Fruit fly (Drosophila melanogaster) whole organism, embryonic: ENCODE measurements around the gene Patsas.
A peak's percentile ranks its signal among the peaks of the same experiment; 100 is the strongest.

Experiments
- Adf1 ChIP-seq: fragments of 200-800 bp; sonication (Bioruptor generic); IDR thresholded peaks from 2 replicates; pipeline ENCODE4 v1.3.6; 2022; ENCODE audit warnings: missing biosample characterization, missing genetic modification characterization
- B-H1 ChIP-seq: fragments of 200-800 bp; sonication (Bioruptor generic); IDR thresholded peaks from 3 replicates; pipeline ENCODE4 v1.3.6; 2022; ENCODE audit warnings: missing biosample characterization, missing genetic modification characterization
- C15 ChIP-seq: fragments of 200-800 bp; sonication (Bioruptor generic); IDR thresholded peaks from 3 replicates; pipeline ENCODE4 v1.3.6; 2022; ENCODE audit warnings: missing biosample characterization, missing genetic modification characterization
- CG10147 ChIP-seq: fragments of 200-800 bp; sonication (Bioruptor generic); optimal IDR thresholded peaks from 2 replicates; lab custom pipeline; 2019; ENCODE audit warnings: missing biosample characterization, mild to moderate bottlenecking, missing genetic modification characterization, moderate library complexity
- CG11247 ChIP-seq: fragments of 200-800 bp; sonication (Bioruptor generic); IDR thresholded peaks from 2 replicates; pipeline ENCODE4 v1.3.6; 2022; ENCODE audit warnings: missing biosample characterization, missing genetic modification characterization
- CG11504 ChIP-seq: fragments of 200-800 bp; sonication (Bioruptor generic); optimal IDR thresholded peaks from 3 replicates; lab custom pipeline; 2019; ENCODE audit warnings: missing biosample characterization, mild to moderate bottlenecking, missing genetic modification characterization, moderate library complexity
- CG12104 ChIP-seq: fragments of 200-800 bp; sonication (Bioruptor generic); optimal IDR thresholded peaks from 3 replicates; lab custom pipeline; 2016; ENCODE audit warnings: missing biosample characterization, missing genetic modification characterization
- CG14710 ChIP-seq: fragments of 200-800 bp; sonication (Bioruptor generic); optimal IDR thresholded peaks from 3 replicates; lab custom pipeline; 2019; ENCODE audit warnings: missing biosample characterization, mild to moderate bottlenecking, missing genetic modification characterization, moderate library complexity
- CG17361 ChIP-seq: fragments of 200-800 bp; sonication (Bioruptor generic); IDR thresholded peaks from 3 replicates; pipeline ENCODE4 v1.3.6; 2022; ENCODE audit warnings: missing biosample characterization, missing genetic modification characterization
- CG17829 ChIP-seq: fragments of 200-800 bp; optimal IDR thresholded peaks from 2 replicates; lab custom pipeline; 2019; ENCODE audit warnings: missing biosample characterization, mild to moderate bottlenecking, missing genetic modification characterization, moderate library complexity
- CG2129 ChIP-seq: fragments of 200-800 bp; sonication (Bioruptor generic); IDR thresholded peaks from 2 replicates; pipeline ENCODE4 v1.3.6; 2022; ENCODE audit warnings: missing biosample characterization, missing genetic modification characterization; ENCODE audit not compliant: partially characterized antibody
- CG2678 ChIP-seq: fragments of 200-800 bp; sonication (Bioruptor generic); optimal IDR thresholded peaks from 3 replicates; lab custom pipeline; 2019; ENCODE audit warnings: missing biosample characterization, mild to moderate bottlenecking, missing genetic modification characterization, moderate library complexity
- CG33557 ChIP-seq: fragments of 200-800 bp; sonication (Bioruptor generic); optimal IDR thresholded peaks from 2 replicates; lab custom pipeline; 2019; ENCODE audit warnings: missing biosample characterization, mild to moderate bottlenecking, missing genetic modification characterization, moderate library complexity
- CG4854 ChIP-seq: fragments of 200-800 bp; sonication (Bioruptor generic); optimal IDR thresholded peaks from 2 replicates; lab custom pipeline; 2016; ENCODE audit warnings: missing biosample characterization, missing genetic modification characterization, inconsistent platforms
- CG8089 ChIP-seq: fragments of 200-800 bp; sonication (Bioruptor generic); optimal IDR thresholded peaks from 3 replicates; lab custom pipeline; 2016; ENCODE audit warnings: missing biosample characterization, missing genetic modification characterization
- CkIIα-i1 ChIP-seq: fragments of 200-800 bp; sonication (Bioruptor generic); IDR thresholded peaks from 2 replicates; pipeline ENCODE4 v1.3.6; 2022; ENCODE audit warnings: missing biosample characterization, missing genetic modification characterization
- CrebB ChIP-seq: fragments of 200-800 bp; sonication (Bioruptor generic); optimal IDR thresholded peaks from 3 replicates; lab custom pipeline; 2018; ENCODE audit warnings: missing biosample characterization, mild to moderate bottlenecking, missing genetic modification characterization
- D19A ChIP-seq: fragments of 200-800 bp; optimal IDR thresholded peaks from 3 replicates; lab custom pipeline; 2019; ENCODE audit warnings: missing biosample characterization, mild to moderate bottlenecking, missing genetic modification characterization, moderate library complexity
- Dad ChIP-seq: fragments of 200-800 bp; sonication (Bioruptor generic); optimal IDR thresholded peaks from 3 replicates; lab custom pipeline; 2016; ENCODE audit warnings: missing biosample characterization, missing genetic modification characterization
- Ets65A ChIP-seq: fragments of 200-800 bp; sonication (Bioruptor generic); peaks from one replicate; lab custom pipeline; 2016; ENCODE audit warnings: missing biosample characterization, missing genetic modification characterization
- Hand ChIP-seq: fragments of 200-800 bp; sonication (Bioruptor generic); optimal IDR thresholded peaks from 2 replicates; lab custom pipeline; 2017; ENCODE audit warnings: mild to moderate bottlenecking, missing biosample characterization, missing genetic modification reagents, missing genetic modification characterization
- MESR4 ChIP-seq: fragments of 200-800 bp; sonication (Bioruptor generic); optimal IDR thresholded peaks from 2 replicates; lab custom pipeline; 2018; ENCODE audit warnings: missing biosample characterization, mild to moderate bottlenecking, missing genetic modification characterization, moderate library complexity
- Mes4 ChIP-seq: fragments of 200-800 bp; sonication (Bioruptor generic); optimal IDR thresholded peaks from 2 replicates; lab custom pipeline; 2016; ENCODE audit warnings: missing biosample characterization, missing genetic modification characterization
- Nf-YC ChIP-seq: fragments of 200-800 bp; optimal IDR thresholded peaks from 3 replicates; lab custom pipeline; 2019; ENCODE audit warnings: missing biosample characterization, mild to moderate bottlenecking, missing genetic modification characterization, moderate library complexity
- Six4 ChIP-seq: fragments of 200-800 bp; sonication (Bioruptor generic); optimal IDR thresholded peaks from 2 replicates; lab custom pipeline; 2016; ENCODE audit warnings: missing biosample characterization, missing genetic modification characterization
- Sox100B ChIP-seq: fragments of 200-800 bp; sonication (Bioruptor generic); optimal IDR thresholded peaks from 3 replicates; lab custom pipeline; 2018; ENCODE audit warnings: missing biosample characterization, mild to moderate bottlenecking, missing genetic modification characterization
- Stat92E ChIP-seq, 3 experiments: fragments of >200 bp in 2 of 3; fragments of 200-800 bp in 1 of 3; sonication (Bioruptor generic) in 1 of 3; optimal IDR thresholded peaks; 2 replicates each; lab custom pipeline; 2017 to 2019; ENCODE audit warnings: missing biosample characterization in 3 of 3, missing genetic modification characterization in 3 of 3, mild to moderate bottlenecking in 1 of 3, moderate library complexity in 1 of 3
- cg ChIP-seq: fragments of 200-800 bp; sonication (Bioruptor generic); optimal IDR thresholded peaks from 3 replicates; lab custom pipeline; 2019; ENCODE audit warnings: missing biosample characterization, mild to moderate bottlenecking, missing genetic modification characterization, moderate library complexity
- croc ChIP-seq: fragments of 200-800 bp; sonication (Bioruptor generic); conservative IDR thresholded peaks from 3 replicates; pipeline ENCODE4 v1.3.6; 2022; ENCODE audit warnings: missing biosample characterization, missing genetic modification characterization
- crol ChIP-seq: fragments of 200-800 bp; sonication (Bioruptor generic); IDR thresholded peaks from 2 replicates; pipeline ENCODE4 v1.3.6; 2022; ENCODE audit warnings: missing biosample characterization, missing genetic modification characterization
- danr ChIP-seq: fragments of 200-800 bp; sonication (Bioruptor generic); IDR thresholded peaks from 2 replicates; pipeline ENCODE4 v1.3.6; 2022; ENCODE audit warnings: missing biosample characterization, missing genetic modification characterization
- ems ChIP-seq: fragments of 200-800 bp; sonication (Bioruptor generic); optimal IDR thresholded peaks from 3 replicates; lab custom pipeline; 2016; ENCODE audit warnings: missing biosample characterization, missing genetic modification characterization
- gcm2 ChIP-seq: fragments of 200-800 bp; sonication (Bioruptor generic); optimal IDR thresholded peaks from 2 replicates; lab custom pipeline; 2016; ENCODE audit warnings: missing biosample characterization, missing genetic modification characterization
- grn ChIP-seq: fragments of 200-800 bp; sonication (Bioruptor generic); optimal IDR thresholded peaks from 3 replicates; lab custom pipeline; 2017; ENCODE audit warnings: missing biosample characterization, missing genetic modification characterization
- lola ChIP-seq, 3 experiments: fragments of >200 bp in 2 of 3; fragments of 200-800 bp in 1 of 3; sonication (Bioruptor generic) in 1 of 3; optimal IDR thresholded peaks; 2 replicates each; lab custom pipeline; 2017 to 2019; ENCODE audit warnings: missing biosample characterization in 3 of 3, missing genetic modification characterization in 3 of 3, mild to moderate bottlenecking in 1 of 3, moderate library complexity in 1 of 3
- mld ChIP-seq: fragments of 200-800 bp; sonication (Bioruptor generic); IDR thresholded peaks from 3 replicates; pipeline ENCODE4 v1.3.6; 2022; ENCODE audit warnings: missing biosample characterization, missing genetic modification characterization; ENCODE audit not compliant: partially characterized antibody
- nmo ChIP-seq: fragments of 200-800 bp; sonication (Bioruptor generic); optimal IDR thresholded peaks from 2 replicates; lab custom pipeline; 2018; ENCODE audit warnings: missing biosample characterization, mild to moderate bottlenecking, missing genetic modification characterization, moderate library complexity
- prd ChIP-seq, 3 experiments: fragments of >200 bp in 2 of 3; fragments of 200-800 bp in 1 of 3; sonication (Bioruptor generic) in 1 of 3; optimal IDR thresholded peaks in 2 of 3; IDR thresholded peaks in 1 of 3; 2 replicates in 2 of 3; 3 replicates in 1 of 3; pipeline versions ENCODE4 v1.3.6 to Lab custom; 2017 to 2022; ENCODE audit warnings: missing biosample characterization in 1 of 3, missing genetic modification characterization in 1 of 3
- ranshi ChIP-seq: fragments of 200-800 bp; sonication (Bioruptor generic); IDR thresholded peaks from 2 replicates; pipeline ENCODE4 v1.3.6; 2022; ENCODE audit warnings: missing biosample characterization, missing genetic modification characterization
- sc ChIP-seq, 3 experiments: fragments of >200 bp in 2 of 3; fragments of 200-800 bp in 1 of 3; sonication (Bioruptor generic) in 1 of 3; optimal IDR thresholded peaks; 2 replicates in 2 of 3; 3 replicates in 1 of 3; lab custom pipeline; 2017; ENCODE audit warnings: mild to moderate bottlenecking in 1 of 3, missing biosample characterization in 1 of 3, missing genetic modification characterization in 1 of 3, missing genetic modification reagents in 1 of 3
- schlank ChIP-seq: fragments of 200-800 bp; sonication (Bioruptor generic); optimal IDR thresholded peaks from 2 replicates; lab custom pipeline; 2018; ENCODE audit warnings: missing biosample characterization, mild to moderate bottlenecking, missing genetic modification characterization
- scrt ChIP-seq: fragments of 200-800 bp; sonication (Bioruptor generic); optimal IDR thresholded peaks from 2 replicates; lab custom pipeline; 2018; ENCODE audit warnings: missing biosample characterization, mild to moderate bottlenecking, missing genetic modification characterization, moderate library complexity
- slbo ChIP-seq: fragments of 200-800 bp; sonication (Bioruptor generic); IDR thresholded peaks from 2 replicates; pipeline ENCODE4 v1.3.6; 2022; ENCODE audit warnings: missing biosample characterization, missing genetic modification characterization
- ssp ChIP-seq: fragments of 200-800 bp; sonication (Bioruptor generic); IDR thresholded peaks from 2 replicates; pipeline ENCODE4 v1.3.6; 2022; ENCODE audit warnings: missing biosample characterization, missing genetic modification characterization
- ttk ChIP-seq: fragments of 200-800 bp; sonication (Bioruptor generic); IDR thresholded peaks from 2 replicates; pipeline ENCODE4 v2.1.2; 2022; ENCODE audit warnings: missing biosample characterization, missing genetic modification characterization
- vfl ChIP-seq: fragments of 200-800 bp; sonication (Bioruptor generic); optimal IDR thresholded peaks from 2 replicates; lab custom pipeline; 2016; ENCODE audit warnings: missing biosample characterization, missing genetic modification characterization
- zen ChIP-seq: fragments of 200-800 bp; sonication (Bioruptor generic); optimal IDR thresholded peaks from 3 replicates; lab custom pipeline; 2018; ENCODE audit warnings: missing biosample characterization, mild to moderate bottlenecking, missing genetic modification characterization, moderate library complexity

The Patsas gene

dm6 chr2L:12103231-12104210 lies at the start of gene Patsas, which contains the start of gene ThrRS (continued):
- TF ChIP-seq CrebB, result peak; percentile 43
- peak; percentile 79 for TF ChIP-seq Nf-YC (tag; lab: Kevin White, UChicago)
- TF ChIP-seq CG11247 (GFP tag; lab: Robert Waterston, UW), result peak; percentile 70
- peak; percentile 75 for TF ChIP-seq CG33557
- TF ChIP-seq CG2678 (tag; lab: Kevin White, UChicago), result peak; percentile 91
- TF ChIP-seq zen (tag; lab: Kevin White, UChicago), result peak; percentile 98
- peak; percentile 21 for TF ChIP-seq schlank (tag; lab: Kevin White, UChicago)
- peak; percentile 6 for TF ChIP-seq gcm2
- TF ChIP-seq CG8089 (GFP tag; lab: Kevin White, UChicago), result peak; percentile 71
- TF ChIP-seq CG17361 (GFP tag; lab: Robert Waterston, UW), result peak; percentile 95
- no peak for TF ChIP-seq grn (GFP tag; lab: Kevin White, UChicago)
- peak; percentile 94 for TF ChIP-seq nmo (GFP tag; lab: Kevin White, UChicago)
- peak; percentile 87 for TF ChIP-seq MESR4 (GFP tag; lab: Kevin White, UChicago)
- TF ChIP-seq sc (optimal IDR thresholded peaks at IDR 0.05; lab: Kevin White, UChicago), result no peak
- peak; percentile 72 for TF ChIP-seq sc (GFP tag; optimal IDR thresholded peaks at IDR 0.05; lab: Kevin White, UChicago)
- peak; percentile 80 for TF ChIP-seq CG12104 (GFP tag; lab: Kevin White, UChicago)
- no peak for TF ChIP-seq Sox100B (GFP tag; lab: Kevin White, UChicago)
- peak; percentile 69 for TF ChIP-seq cg
- peak; percentile 73 for TF ChIP-seq Six4 (GFP tag; lab: Kevin White, UChicago)
- TF ChIP-seq prd (optimal IDR thresholded peaks at IDR 0.05; lab: Kevin White, UChicago), result no peak
- TF ChIP-seq prd (GFP tag; IDR thresholded peaks at IDR 0.05; lab: Robert Waterston, UW), result peak; percentile 98
- peak; percentile 97 for TF ChIP-seq ssp (GFP tag; lab: Robert Waterston, UW)
- TF ChIP-seq D19A (tag; lab: Kevin White, UChicago), result peak; percentile 70
- TF ChIP-seq Dad (GFP tag; lab: Kevin White, UChicago), result peak; percentile 71
- TF ChIP-seq Ets65A (GFP tag; lab: Kevin White, UChicago), result peak; percentile 99
- TF ChIP-seq croc (GFP tag; lab: Robert Waterston, UW), result peak; percentile 78
- TF ChIP-seq CG14710 (tag; lab: Kevin White, UChicago), result peak; percentile 92
- peak; percentile 91 for TF ChIP-seq slbo (GFP tag; lab: Robert Waterston, UW)
- peak; percentile 84 for TF ChIP-seq CG17829 (tag; lab: Kevin White, UChicago)
- TF ChIP-seq CG2129 (GFP tag; lab: Robert Waterston, UW), result no peak
- TF ChIP-seq danr (GFP tag; lab: Robert Waterston, UW), result peak; percentile 69
- TF ChIP-seq CG11504 (tag; lab: Kevin White, UChicago), result peak; percentile 89
- peak; percentile 52 for TF ChIP-seq Adf1
- no peak for TF ChIP-seq mld (GFP tag; lab: Robert Waterston, UW)
- no peak for TF ChIP-seq CkIIα-i1 (GFP tag; lab: Robert Waterston, UW)
- TF ChIP-seq ranshi (GFP tag; lab: Robert Waterston, UW), result peak; percentile 86
- TF ChIP-seq CG4854 (GFP tag; lab: Kevin White, UChicago), result peak; percentile 73
- TF ChIP-seq scrt, result peak; percentile 75
- peak; percentile 71 for TF ChIP-seq B-H1 (GFP tag; lab: Robert Waterston, UW)
- peak; percentile 71 for TF ChIP-seq Hand
- TF ChIP-seq vfl, result peak; percentile 76
- peak; percentile 52; the same call in 1 of the 3 replicates for TF ChIP-seq C15 (GFP tag; lab: Robert Waterston, UW)
- TF ChIP-seq Mes4 (GFP tag; lab: Kevin White, UChicago), result peak; percentile 52
- TF ChIP-seq lola (GFP tag; optimal IDR thresholded peaks at IDR 0.05; lab: Kevin White, UChicago), result peak in 1 of 3 experiments; percentile 85
- no peak for TF ChIP-seq Stat92E (GFP tag; optimal IDR thresholded peaks at IDR 0.05; lab: Kevin White, UChicago)
- TF ChIP-seq crol (GFP tag; lab: Robert Waterston, UW), result no peak
- peak; percentile 74 for TF ChIP-seq ems (GFP tag; lab: Kevin White, UChicago)
- TF ChIP-seq ttk, result peak; percentile 76
- TF ChIP-seq CG10147, result peak; percentile 90
